Worm (Caenorhabditis elegans): ENCODE measurements around the gene grl-3.

- no peak for TF ChIP-seq flh-1 (GFP tag; optimal IDR thresholded peaks at IDR 0.05)
- no peak for TF ChIP-seq sem-2 (GFP tag; optimal IDR thresholded peaks at IDR 0.05)
- TF ChIP-seq nhr-12 (tag; optimal IDR thresholded peaks at IDR 0.05) = no peak
These were observed 37.4 kb upstream of the grl-3 start for ce11 chrV:11373918-11374317.
